Worm (Caenorhabditis elegans): ENCODE results near the gene gsp-1.

Gene gsp-1

ce11 chrV:10687601-10688000 is 5.4 kb downstream of the gsp-1 start, which contains the start of gene F29F11.20:
TSS of gene F29F11.20 (plus strand) at chrV:10687901.
- no peak for TF ChIP-seq nhr-28 (tag; optimal IDR thresholded peaks at IDR 0.05)
- no peak for TF ChIP-seq F44E2.7 (GFP tag; IDR thresholded peaks at IDR 0.05)
- no peak for TF ChIP-seq Y75B8A.6 (GFP tag; IDR thresholded peaks at IDR 0.05)
- no peak for TF ChIP-seq daf-16 (GFP tag; optimal IDR thresholded peaks at IDR 0.05)
- TF ChIP-seq daf-16 (tag; optimal IDR thresholded peaks at IDR 0.05): no peak
- no peak for TF ChIP-seq daf-8 (GFP tag; IDR thresholded peaks at IDR 0.05)
- TF ChIP-seq ces-1 (GFP tag; optimal IDR thresholded peaks at IDR 0.05): no peak
- no peak for TF ChIP-seq arid-1 (GFP tag; conservative IDR thresholded peaks at IDR 0.05)
- TF ChIP-seq lin-29 (GFP tag; IDR thresholded peaks at IDR 0.05): no peak
- TF ChIP-seq mep-1 (tag; optimal IDR thresholded peaks at IDR 0.05): no peak
- TF ChIP-seq nhr-11 (tag; optimal IDR thresholded peaks at IDR 0.05): no peak
- TF ChIP-seq attf-4 (tag; optimal IDR thresholded peaks at IDR 0.05): no peak
- no peak for TF ChIP-seq lin-13 (GFP tag; optimal IDR thresholded peaks at IDR 0.05)
- no peak for TF ChIP-seq saeg-2 (GFP tag; IDR thresholded peaks at IDR 0.05)
- TF ChIP-seq zip-2 (tag; optimal IDR thresholded peaks at IDR 0.05): no peak
- TF ChIP-seq F10B5.3 (tag; optimal IDR thresholded peaks at IDR 0.05): no peak
- TF ChIP-seq lin-39 (tag; optimal IDR thresholded peaks at IDR 0.05): no peak
- no peak for TF ChIP-seq ZK546.5 (tag; optimal IDR thresholded peaks at IDR 0.05)
- TF ChIP-seq mdt-29 (GFP tag; IDR thresholded peaks at IDR 0.05): no peak
- no peak for TF ChIP-seq mes-2 (tag; optimal IDR thresholded peaks at IDR 0.05; ENCODE audit: poor library complexity, severe bottlenecking)
- TF ChIP-seq daf-12 (tag; optimal IDR thresholded peaks at IDR 0.05): no peak

- no peak for TF ChIP-seq rbr-2 (tag; optimal IDR thresholded peaks at IDR 0.05)
- TF ChIP-seq unc-62 (GFP tag; optimal IDR thresholded peaks at IDR 0.05 in 1 of 2): peak in 1 of 2 experiments; percentile 7
- TF ChIP-seq unc-62 (tag; optimal IDR thresholded peaks at IDR 0.05): no peak
Observed at ce11 chrV:10691313-10691712, 9.1 kb downstream of the gsp-1 start.

DNA sequence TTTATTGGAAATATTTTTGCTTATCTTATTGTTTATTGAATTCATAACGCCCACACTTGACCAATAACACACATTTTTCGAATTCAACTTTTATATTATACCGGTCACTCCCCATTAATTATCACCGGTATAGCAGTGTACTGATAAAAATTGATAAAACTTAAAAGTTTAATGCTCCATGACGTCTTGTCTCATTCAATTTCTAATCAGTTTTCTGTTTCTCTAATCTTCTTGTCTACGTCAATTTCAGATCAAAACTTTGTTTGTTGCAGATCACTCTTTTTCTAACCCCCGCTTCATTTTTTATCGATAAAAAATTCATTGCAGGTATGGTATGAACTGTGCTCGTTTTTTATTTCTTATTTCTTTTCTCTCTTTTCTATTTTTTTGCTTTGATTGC is 11.5 kb downstream of the gsp-1 start:
- TF ChIP-seq daf-16 (GFP tag; optimal IDR thresholded peaks at IDR 0.05) (peak in 1 of 2 experiments; percentile 35), daf-16 (tag; optimal IDR thresholded peaks at IDR 0.05) (peak; percentile 96), hif-1 (tag; optimal IDR thresholded peaks at IDR 0.05) (peak in 1 of 2 experiments; percentile 0), php-3 (GFP tag; IDR thresholded peaks at IDR 0.05) (peak; percentile 93), tra-1 (GFP tag; IDR thresholded peaks at IDR 0.05) (peak; percentile 80), nhr-102 (tag; optimal IDR thresholded peaks at IDR 0.05) (peak; percentile 76), arid-1 (GFP tag; conservative IDR thresholded peaks at IDR 0.05) (no peak), daf-12 (tag; optimal IDR thresholded peaks at IDR 0.05) (no peak), T26A8.4 (GFP tag; IDR thresholded peaks at IDR 0.05) (no peak), egl-27 (tag; optimal IDR thresholded peaks at IDR 0.05) (no peak), nhr-6 (tag; optimal IDR thresholded peaks at IDR 0.05) (no peak), ceh-82 (tag; optimal IDR thresholded peaks at IDR 0.05) (no peak), mdl-1 (tag; optimal IDR thresholded peaks at IDR 0.05) (peak in 1 of 2 experiments; percentile 72), ZK546.5 (tag; optimal IDR thresholded peaks at IDR 0.05) (no peak), nhr-48 (tag; optimal IDR thresholded peaks at IDR 0.05) (peak; percentile 74), saeg-2 (GFP tag; IDR thresholded peaks at IDR 0.05) (no peak), daf-19 (GFP tag; conservative IDR thresholded peaks at IDR 0.05) (no peak), pha-4 (GFP tag; IDR thresholded peaks at IDR 0.05) (0 out of 2 replicates have a peak, but pooled peaks have one; percentile 34), pha-4 (tag; optimal IDR thresholded peaks at IDR 0.05) (no peak), madf-9 (GFP tag; conservative IDR thresholded peaks at IDR 0.05) (no peak), nhr-28 (tag; optimal IDR thresholded peaks at IDR 0.05) (peak; percentile 87), hlh-11 (tag; optimal IDR thresholded peaks at IDR 0.05) (peak; percentile 92), mep-1 (tag; optimal IDR thresholded peaks at IDR 0.05) (peak; percentile 4), ceh-20 (GFP tag; IDR thresholded peaks at IDR 0.05) (0 out of 2 replicates have a peak, but pooled peaks have one; percentile 29), sdz-12 (GFP tag; optimal IDR thresholded peaks at IDR 0.05) (no peak), mdt-29 (GFP tag; IDR thresholded peaks at IDR 0.05) (no peak), unc-130 (GFP tag; optimal IDR thresholded peaks at IDR 0.05) (no peak), nhr-41 (GFP tag; IDR thresholded peaks at IDR 0.05) (no peak), mxl-2 (GFP tag; conservative IDR thresholded peaks at IDR 0.05) (no peak), aly-2 (tag; optimal IDR thresholded peaks at IDR 0.05) (no peak), mxl-3 (GFP tag; optimal IDR thresholded peaks at IDR 0.05) (no peak), zfp-3 (GFP tag; conservative IDR thresholded peaks at IDR 0.05) (no peak), ZK337.2 (GFP tag; IDR thresholded peaks at IDR 0.05) (no peak)

Data from whole organism, L4 larva.